Worm (Caenorhabditis elegans): ENCODE measurements around the gene clec-138.

clec-138 gene

DNA sequence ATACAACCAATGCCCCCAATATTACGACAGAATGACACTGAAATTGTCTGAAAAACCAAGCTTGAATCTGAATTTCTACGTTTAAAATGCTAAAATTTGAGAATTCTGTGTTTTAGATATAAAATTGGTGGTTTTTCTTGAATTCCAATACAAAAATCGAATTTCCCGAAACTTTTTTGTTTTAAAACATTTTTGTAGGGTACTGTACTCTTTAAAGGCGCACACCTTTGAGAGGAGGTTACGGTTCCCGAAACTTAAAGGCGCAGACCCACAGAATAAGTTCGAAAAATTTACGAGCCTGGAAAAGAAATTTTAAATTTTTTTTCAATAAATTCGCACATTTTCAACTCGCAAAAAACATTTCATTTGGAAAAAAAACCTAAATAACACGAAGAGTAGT, 14.9 kb downstream of the clec-138 start:
- TF ChIP-seq dsc-1 (tag; optimal IDR thresholded peaks at IDR 0.05): no peak
- TF ChIP-seq unc-98 (GFP tag; IDR thresholded peaks at IDR 0.05): no peak
- no peak for TF ChIP-seq efl-1 (optimal IDR thresholded peaks at IDR 0.05)
- TF ChIP-seq efl-1 (GFP tag; optimal IDR thresholded peaks at IDR 0.05 in 1 of 2): peak in 1 of 2 experiments; percentile 72
- TF ChIP-seq mdl-1 (tag; optimal IDR thresholded peaks at IDR 0.05): no peak
- TF ChIP-seq nhr-76 (tag; optimal IDR thresholded peaks at IDR 0.05): no peak
- no peak for TF ChIP-seq unc-86 (tag; optimal IDR thresholded peaks at IDR 0.05)
- TF ChIP-seq unc-130 (tag; optimal IDR thresholded peaks at IDR 0.05): no peak
- TF ChIP-seq sptf-1 (tag; optimal IDR thresholded peaks at IDR 0.05): no peak

DNA sequence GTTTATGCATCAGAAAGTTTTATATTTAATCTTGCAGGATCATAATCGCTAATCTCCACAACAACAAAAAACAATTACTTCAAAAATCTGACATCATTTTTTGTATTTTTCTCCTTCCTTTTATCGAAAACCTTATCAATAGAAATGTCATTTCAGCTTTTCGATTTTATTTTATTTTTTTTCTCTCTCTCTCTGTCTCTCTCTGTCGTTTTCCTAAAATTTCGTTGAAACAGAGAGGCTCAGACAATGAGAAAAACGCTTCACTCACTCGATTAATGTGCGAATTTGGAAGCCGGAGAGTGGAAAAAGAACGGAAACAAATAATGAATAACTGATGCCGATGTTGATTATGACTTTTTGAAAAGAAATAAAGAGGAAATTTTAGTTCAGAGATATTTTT, 15.5 kb downstream of the clec-138 start:
- TF ChIP-seq elt-2 (tag; optimal IDR thresholded peaks at IDR 0.05) (peak; percentile 84), nhr-71 (tag; optimal IDR thresholded peaks at IDR 0.05) (peak; percentile 17), pax-3 (tag; optimal IDR thresholded peaks at IDR 0.05) (no peak), lin-14 (GFP tag; optimal IDR thresholded peaks at IDR 0.05) (peak; percentile 36), efl-1 (optimal IDR thresholded peaks at IDR 0.05) (peak in 1 of 2 experiments; percentile 9), efl-1 (GFP tag; optimal IDR thresholded peaks at IDR 0.05 in 1 of 2) (peak in 1 of 2 experiments; percentile 58), fos-1 (tag; optimal IDR thresholded peaks at IDR 0.05) (no peak), lin-35 (GFP tag; optimal IDR thresholded peaks at IDR 0.05) (peak in 1 of 2 experiments; percentile 37), unc-98 (GFP tag; IDR thresholded peaks at IDR 0.05) (no peak), fkh-4 (tag; optimal IDR thresholded peaks at IDR 0.05; ENCODE audit: borderline replicate concordance) (no peak), pag-3 (tag; optimal IDR thresholded peaks at IDR 0.05; ENCODE audit: borderline replicate concordance, insufficient read depth) (no peak), zag-1 (tag; optimal IDR thresholded peaks at IDR 0.05) (no peak)

DNA sequence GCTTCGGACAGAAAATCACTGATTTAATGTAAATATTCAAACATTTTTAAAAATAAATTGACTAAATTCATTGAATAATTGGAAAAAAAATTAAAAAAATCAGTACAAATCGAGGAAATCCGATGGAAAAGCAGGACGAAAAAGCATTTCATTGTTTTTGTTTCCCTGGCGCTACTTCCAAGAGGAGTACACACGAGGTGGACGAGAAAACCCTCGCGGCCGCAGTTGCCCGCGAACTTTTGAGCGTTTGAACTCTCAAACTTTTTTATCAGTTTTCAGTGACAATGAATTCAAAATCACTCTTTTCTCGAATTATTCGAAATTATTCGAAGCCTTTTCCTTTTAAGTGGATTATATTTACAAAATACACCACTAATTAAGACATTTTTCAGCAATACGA, 16.6 kb downstream of the clec-138 start, which contains the start of gene F35D11.4:
TSS of gene F35D11.4 (plus strand) at position 393 of the 400 bp plus-strand sequence.
- TF ChIP-seq tlp-1 (tag; optimal IDR thresholded peaks at IDR 0.05) (no peak), fkh-10 (GFP tag; optimal IDR thresholded peaks at IDR 0.05) (peak; percentile 35), xbp-1 (tag; optimal IDR thresholded peaks at IDR 0.05) (peak; percentile 85), ceh-90 (tag; optimal IDR thresholded peaks at IDR 0.05) (peak; percentile 87), egl-13 (tag; optimal IDR thresholded peaks at IDR 0.05) (peak; percentile 79), efl-1 (optimal IDR thresholded peaks at IDR 0.05) (peak; percentile 94), efl-1 (GFP tag; optimal IDR thresholded peaks at IDR 0.05 in 1 of 2) (peak; percentile 91 to 99), efl-3 (GFP tag; optimal IDR thresholded peaks at IDR 0.05) (no peak), tbx-2 (tag; optimal IDR thresholded peaks at IDR 0.05) (peak; percentile 90), unc-130 (tag; optimal IDR thresholded peaks at IDR 0.05) (peak; percentile 57), C04F5.9 (tag; optimal IDR thresholded peaks at IDR 0.05) (peak; percentile 89), aha-1 (tag; optimal IDR thresholded peaks at IDR 0.05) (no peak), lin-13 (GFP tag; optimal IDR thresholded peaks at IDR 0.05) (peak; percentile 65), pqm-1 (tag; optimal IDR thresholded peaks at IDR 0.05) (no peak), mef-2 (tag; optimal IDR thresholded peaks at IDR 0.05) (no peak), alr-1 (tag; optimal IDR thresholded peaks at IDR 0.05; ENCODE audit: borderline replicate concordance) (no peak), nhr-47 (tag; optimal IDR thresholded peaks at IDR 0.05) (peak; percentile 89), jun-1 (tag; optimal IDR thresholded peaks at IDR 0.05) (no peak), fkh-8 (tag; optimal IDR thresholded peaks at IDR 0.05) (peak; percentile 74), sup-37 (GFP tag; optimal IDR thresholded peaks at IDR 0.05) (peak; percentile 62), nhr-90 (tag; optimal IDR thresholded peaks at IDR 0.05; ENCODE audit: poor library complexity) (peak; percentile 91), fos-1 (tag; optimal IDR thresholded peaks at IDR 0.05) (no peak), mep-1 (tag; optimal IDR thresholded peaks at IDR 0.05) (peak; percentile 67), nhr-20 (tag; optimal IDR thresholded peaks at IDR 0.05) (peak; percentile 89), nhr-71 (tag; optimal IDR thresholded peaks at IDR 0.05) (peak; percentile 90), lin-35 (GFP tag; optimal IDR thresholded peaks at IDR 0.05) (peak; percentile 89 to 93), ceh-63 (GFP tag; optimal IDR thresholded peaks at IDR 0.05) (no peak), hlh-4 (tag; optimal IDR thresholded peaks at IDR 0.05) (no peak), hlh-17 (GFP tag; optimal IDR thresholded peaks at IDR 0.05; ENCODE audit: borderline replicate concordance) (no peak), mdl-1 (tag; optimal IDR thresholded peaks at IDR 0.05) (peak in 1 of 2 experiments; percentile 67), aly-2 (tag; optimal IDR thresholded peaks at IDR 0.05) (no peak), dsc-1 (tag; optimal IDR thresholded peaks at IDR 0.05) (peak; percentile 84), lir-3 (tag; optimal IDR thresholded peaks at IDR 0.05; ENCODE audit: poor library complexity) (peak; percentile 97), snpc-4 (tag; optimal IDR thresholded peaks at IDR 0.05) (peak; percentile 7), nhr-76 (tag; optimal IDR thresholded peaks at IDR 0.05) (no peak), elt-2 (tag; optimal IDR thresholded peaks at IDR 0.05) (peak; percentile 90), pax-3 (tag; optimal IDR thresholded peaks at IDR 0.05) (peak; percentile 87), mab-9 (GFP tag; IDR thresholded peaks at IDR 0.05) (peak; percentile 45; the same call in 1 of the 2 replicates), unc-62 (GFP tag; optimal IDR thresholded peaks at IDR 0.05) (no peak), skn-1 (tag; optimal IDR thresholded peaks at IDR 0.05) (peak; percentile 5)
